Fruit fly (Drosophila melanogaster): Measurements from ENCODE around the gene CG8028.

CG8028 gene

DNA sequence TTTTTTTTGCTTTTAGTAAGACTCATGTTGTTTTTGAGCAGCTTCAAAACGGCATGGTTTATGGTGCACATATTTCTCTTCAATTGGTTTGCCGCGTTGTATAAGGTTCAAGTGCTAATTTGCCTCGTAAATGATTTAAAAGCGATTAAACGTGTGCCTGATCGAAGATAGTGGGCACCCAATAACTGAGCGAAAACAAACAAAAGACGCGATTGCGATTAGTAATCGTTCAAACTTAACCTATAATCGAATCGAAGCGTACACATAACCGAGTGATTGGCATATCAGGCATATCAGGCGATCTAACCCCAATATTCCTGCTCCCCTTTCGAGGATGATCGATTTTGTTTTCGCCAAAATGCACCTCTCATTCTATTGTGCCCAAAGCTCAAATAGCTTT is 13.9 kb upstream of the CG8028 start:
- TF ChIP-seq pan (optimal IDR thresholded peaks at IDR 0.05), result no peak
- no peak for TF ChIP-seq Dll (optimal IDR thresholded peaks at IDR 0.05)
- TF ChIP-seq psq (optimal IDR thresholded peaks at IDR 0.05), result no peak
- TF ChIP-seq CG8478 (optimal IDR thresholded peaks at IDR 0.05), result no peak
- no peak for TF ChIP-seq usp (GFP tag; optimal IDR thresholded peaks at IDR 0.05)
- TF ChIP-seq EcR (GFP tag; optimal IDR thresholded peaks at IDR 0.05), result no peak

dm6 chrX:19293320-19293719 is 13.2 kb upstream of the CG8028 start:
- TF ChIP-seq psq (optimal IDR thresholded peaks at IDR 0.05) (no peak), Dll (optimal IDR thresholded peaks at IDR 0.05) (no peak), pan (optimal IDR thresholded peaks at IDR 0.05) (no peak), CG8478 (optimal IDR thresholded peaks at IDR 0.05) (no peak), usp (GFP tag; optimal IDR thresholded peaks at IDR 0.05) (no peak), EcR (GFP tag; optimal IDR thresholded peaks at IDR 0.05) (no peak)

DNA sequence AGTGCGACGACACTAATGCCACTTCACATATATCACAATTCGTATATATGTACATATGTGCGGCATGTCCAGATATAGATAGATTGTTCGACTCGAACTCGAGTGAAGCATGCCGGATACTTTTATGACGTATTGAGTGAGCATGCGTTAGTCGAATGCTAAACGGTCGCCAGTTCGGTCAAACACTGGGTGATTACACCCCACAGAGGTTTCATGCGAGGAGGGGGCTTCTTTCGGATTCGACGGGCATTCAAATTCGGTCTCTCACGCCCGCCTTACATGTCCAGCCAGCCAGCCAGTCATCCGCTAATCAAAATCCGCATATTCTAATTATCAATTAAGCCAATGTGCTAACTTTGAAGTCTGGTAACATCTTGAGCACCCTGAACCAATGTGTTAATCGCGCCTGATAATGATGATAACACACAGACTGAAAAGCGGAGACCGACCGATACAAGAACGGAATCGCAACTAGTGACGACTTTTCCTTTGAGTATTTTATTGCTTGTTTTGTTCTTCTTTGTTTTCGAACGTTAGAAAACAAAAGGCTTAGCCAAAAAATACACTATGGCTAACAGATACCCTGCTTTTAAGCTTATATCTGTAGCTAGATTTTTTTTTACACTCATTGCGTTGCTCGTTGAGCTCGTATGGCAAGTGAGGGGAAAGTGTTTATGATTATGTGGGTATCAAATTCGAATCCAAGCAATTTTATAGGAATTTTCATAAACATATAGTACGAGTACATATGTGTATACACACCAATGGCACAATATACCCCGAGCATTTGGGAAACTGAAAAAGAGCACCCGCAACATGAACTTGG is 11.8 kb upstream of the CG8028 start:
- no peak for TF ChIP-seq usp (GFP tag; optimal IDR thresholded peaks at IDR 0.05)
- TF ChIP-seq CG8478 (optimal IDR thresholded peaks at IDR 0.05), result no peak
- no peak for TF ChIP-seq Dll (optimal IDR thresholded peaks at IDR 0.05)
- no peak for TF ChIP-seq psq (optimal IDR thresholded peaks at IDR 0.05)
- TF ChIP-seq EcR (GFP tag; optimal IDR thresholded peaks at IDR 0.05), result no peak
- no peak for TF ChIP-seq pan (optimal IDR thresholded peaks at IDR 0.05)

DNA sequence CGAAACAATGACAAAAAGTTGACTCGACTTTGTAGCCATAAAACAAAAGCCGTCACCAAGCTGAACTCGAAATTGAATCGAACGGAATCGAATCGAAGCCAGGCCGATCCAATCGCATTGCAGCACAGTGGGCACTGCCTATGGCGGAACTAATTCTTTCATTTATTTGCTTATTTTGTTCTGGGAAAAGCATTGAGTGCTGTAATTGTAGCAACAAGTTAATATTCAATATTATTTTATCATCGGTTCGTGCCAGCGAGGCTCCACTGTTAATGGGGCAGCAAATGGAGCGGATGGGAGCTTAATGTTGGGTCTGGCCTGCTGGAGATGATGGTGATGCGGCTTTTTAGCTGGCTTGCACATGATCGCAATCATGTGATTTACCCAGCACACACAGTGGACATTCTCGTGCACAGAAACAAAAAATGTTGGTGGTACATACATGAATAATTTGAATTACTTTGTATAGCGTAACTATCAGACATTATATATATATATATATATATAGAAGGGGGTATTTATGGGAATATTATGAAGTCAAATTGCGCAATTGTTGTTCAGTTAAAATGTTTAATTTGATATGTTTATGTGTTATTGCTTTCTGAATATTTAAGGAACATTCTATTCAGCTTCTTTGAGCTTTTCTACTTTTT is 9.3 kb upstream of the CG8028 start:
- TF ChIP-seq psq (optimal IDR thresholded peaks at IDR 0.05), result no peak
- TF ChIP-seq EcR (GFP tag; optimal IDR thresholded peaks at IDR 0.05), result no peak
- TF ChIP-seq usp (GFP tag; optimal IDR thresholded peaks at IDR 0.05), result no peak
- TF ChIP-seq Dll (optimal IDR thresholded peaks at IDR 0.05), result no peak

DNA sequence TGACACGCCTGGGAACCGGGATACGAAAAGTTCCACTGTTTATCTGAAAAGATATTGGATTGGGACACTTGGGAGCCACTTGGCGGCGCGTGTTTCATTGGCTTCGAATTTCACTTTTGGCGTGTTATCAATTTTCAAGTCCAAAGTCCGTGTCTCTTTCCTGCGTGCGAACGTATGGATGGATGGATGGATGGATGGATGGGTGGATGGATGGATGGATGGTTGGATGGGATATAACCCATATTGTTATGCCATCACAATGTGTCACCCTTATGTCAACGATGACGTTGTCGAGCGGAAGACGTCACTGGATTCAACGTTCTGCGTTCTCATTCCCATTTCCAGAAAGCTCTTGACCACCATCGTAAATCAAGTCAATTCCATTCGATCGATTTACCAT is 7.6 kb upstream of the CG8028 start:
- TF ChIP-seq pan (optimal IDR thresholded peaks at IDR 0.05), result no peak
- TF ChIP-seq CG8478 (optimal IDR thresholded peaks at IDR 0.05), result no peak
- TF ChIP-seq psq (optimal IDR thresholded peaks at IDR 0.05), result no peak
- no peak for TF ChIP-seq usp (GFP tag; optimal IDR thresholded peaks at IDR 0.05)
- no peak for TF ChIP-seq Dll (optimal IDR thresholded peaks at IDR 0.05)
- TF ChIP-seq EcR (GFP tag; optimal IDR thresholded peaks at IDR 0.05), result no peak

DNA sequence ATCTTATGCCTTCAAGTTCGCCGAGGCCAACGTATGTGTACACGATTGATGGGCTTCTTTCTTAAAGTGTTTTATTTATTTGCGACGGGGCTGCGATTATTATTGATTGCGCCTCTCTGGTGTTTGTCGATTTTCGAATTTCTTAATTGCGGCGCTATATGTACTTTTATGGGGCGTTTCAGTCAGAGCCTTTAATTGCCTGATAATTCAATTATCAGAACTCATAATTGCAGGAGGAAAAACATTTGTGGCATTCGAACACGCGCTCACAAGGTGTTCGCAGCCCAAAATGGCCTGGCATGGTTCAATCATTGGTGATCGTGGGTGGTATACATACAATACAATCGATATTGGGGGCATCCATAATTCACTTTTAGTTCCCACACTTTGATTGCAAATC is 6.1 kb upstream of the CG8028 start:
- TF ChIP-seq Dll (optimal IDR thresholded peaks at IDR 0.05) (no peak), usp (GFP tag; optimal IDR thresholded peaks at IDR 0.05) (no peak), psq (optimal IDR thresholded peaks at IDR 0.05) (no peak), CG8478 (optimal IDR thresholded peaks at IDR 0.05) (no peak), pan (optimal IDR thresholded peaks at IDR 0.05) (no peak), EcR (GFP tag; optimal IDR thresholded peaks at IDR 0.05) (no peak)

dm6 chrX:19285441-19285840 is 5.3 kb upstream of the CG8028 start:
- TF ChIP-seq usp (GFP tag; optimal IDR thresholded peaks at IDR 0.05) (no peak), psq (optimal IDR thresholded peaks at IDR 0.05) (no peak), CG8478 (optimal IDR thresholded peaks at IDR 0.05) (no peak)

- TF ChIP-seq Dll (optimal IDR thresholded peaks at IDR 0.05) (no peak), psq (optimal IDR thresholded peaks at IDR 0.05) (no peak)
These were observed 1.1 kb upstream of the CG8028 start for dm6 chrX:19281271-19281670.

DNA sequence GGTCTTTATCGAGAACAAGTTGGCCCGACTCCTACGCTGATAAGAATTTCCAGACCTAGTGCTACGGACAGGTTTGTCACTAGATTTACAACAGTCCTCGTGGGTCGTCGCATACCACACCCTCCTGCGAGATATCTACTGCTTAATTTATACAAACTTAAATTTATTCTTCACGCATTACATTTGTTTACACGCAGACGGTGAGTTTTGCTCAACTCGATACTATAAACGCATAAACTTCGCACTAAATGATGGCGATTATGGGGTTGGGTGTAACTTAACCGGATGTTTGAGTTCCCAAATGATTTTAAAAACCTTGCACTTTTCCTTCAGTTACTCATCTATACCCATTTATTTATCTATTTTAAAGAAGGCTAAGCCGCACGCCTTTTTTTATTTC is 536 bp upstream of the CG8028 start:
- TF ChIP-seq Dll (optimal IDR thresholded peaks at IDR 0.05) (no peak), CG8478 (optimal IDR thresholded peaks at IDR 0.05) (no peak), psq (optimal IDR thresholded peaks at IDR 0.05) (no peak), usp (GFP tag; optimal IDR thresholded peaks at IDR 0.05) (no peak), pan (optimal IDR thresholded peaks at IDR 0.05) (no peak), EcR (GFP tag; optimal IDR thresholded peaks at IDR 0.05) (no peak)

DNA sequence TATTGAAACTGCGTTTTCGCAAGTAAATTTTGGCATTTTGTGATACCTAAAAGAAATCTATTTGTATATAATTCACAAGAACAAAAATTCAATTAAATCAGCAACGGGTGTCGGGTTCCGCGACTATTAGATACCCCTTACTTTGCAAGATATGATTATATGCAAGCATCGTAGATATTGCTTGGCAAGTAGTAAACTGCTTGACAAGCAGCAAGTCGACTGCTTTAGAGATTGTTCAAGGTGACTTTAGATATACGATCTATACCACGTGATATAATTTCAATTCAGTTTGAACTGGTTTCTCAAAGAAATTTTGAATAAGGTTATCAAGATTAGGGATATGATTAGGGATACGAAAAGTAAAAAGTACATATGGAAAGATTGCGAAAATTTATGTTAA is 1.8 kb downstream of the CG8028 start:
- TF ChIP-seq CG8478 (optimal IDR thresholded peaks at IDR 0.05) (no peak), EcR (GFP tag; optimal IDR thresholded peaks at IDR 0.05) (no peak), Dll (optimal IDR thresholded peaks at IDR 0.05) (no peak), usp (GFP tag; optimal IDR thresholded peaks at IDR 0.05) (no peak), psq (optimal IDR thresholded peaks at IDR 0.05) (no peak), pan (optimal IDR thresholded peaks at IDR 0.05) (no peak)

dm6 chrX:19276489-19277117 is 3.5 kb downstream of the CG8028 start, which contains the start of the genes CG32537 and CG32536:
CG32537 (minus strand) TSS chrX:19276539.
CG32536 (minus strand) TSS chrX:19276898.
- TF ChIP-seq psq (optimal IDR thresholded peaks at IDR 0.05) (no peak), CG8478 (optimal IDR thresholded peaks at IDR 0.05) (no peak), Dll (optimal IDR thresholded peaks at IDR 0.05) (no peak), EcR (GFP tag; optimal IDR thresholded peaks at IDR 0.05) (no peak), usp (GFP tag; optimal IDR thresholded peaks at IDR 0.05) (no peak), pan (optimal IDR thresholded peaks at IDR 0.05) (no peak)

- TF ChIP-seq psq (optimal IDR thresholded peaks at IDR 0.05), result no peak
- no peak for TF ChIP-seq EcR (GFP tag; optimal IDR thresholded peaks at IDR 0.05)
- no peak for TF ChIP-seq usp (GFP tag; optimal IDR thresholded peaks at IDR 0.05)
- TF ChIP-seq Dll (optimal IDR thresholded peaks at IDR 0.05), result no peak
- TF ChIP-seq CG8478 (optimal IDR thresholded peaks at IDR 0.05), result no peak
- TF ChIP-seq pan (optimal IDR thresholded peaks at IDR 0.05), result no peak
These were observed 11.6 kb downstream of the CG8028 start, which contains the start of gene CG8010 for dm6 chrX:19268484-19269068. CG8010 (minus strand) TSS chrX:19268896.

Data from whole organism.